Fruit fly (Drosophila melanogaster) whole organism, embryonic: ENCODE data around the gene CG5934.

Source experiments
- ATbp ChIP-seq: fragments of 200-800 bp; sonication (Bioruptor generic); optimal IDR thresholded peaks from 2 replicates; lab custom pipeline; 2017; ENCODE audit warnings: missing biosample characterization, mild to moderate bottlenecking, missing genetic modification characterization, missing genetic modification reagents
- Antp ChIP-seq: fragments of 200-800 bp; sonication (Bioruptor generic); optimal IDR thresholded peaks from 3 replicates; lab custom pipeline; 2016; ENCODE audit warnings: missing biosample characterization, missing genetic modification characterization
- Bgb ChIP-seq: fragments of 200-800 bp; sonication (Bioruptor generic); IDR thresholded peaks from 2 replicates; pipeline ENCODE4 v1.3.6; 2022; ENCODE audit warnings: missing biosample characterization, missing genetic modification characterization; ENCODE audit not compliant: partially characterized antibody
- Bteb2 ChIP-seq: fragments of 200-800 bp; sonication (Bioruptor generic); optimal IDR thresholded peaks from 2 replicates; lab custom pipeline; 2016; ENCODE audit warnings: missing biosample characterization, missing genetic modification characterization
- CG11504 ChIP-seq: fragments of 200-800 bp; sonication (Bioruptor generic); optimal IDR thresholded peaks from 3 replicates; lab custom pipeline; 2019; ENCODE audit warnings: missing biosample characterization, mild to moderate bottlenecking, missing genetic modification characterization, moderate library complexity
- CG11696 ChIP-seq: fragments of 200-800 bp; sonication (Bioruptor generic); IDR thresholded peaks from 2 replicates; pipeline ENCODE4 v1.3.6; 2022; ENCODE audit warnings: missing biosample characterization, missing genetic modification characterization
- CG12071 ChIP-seq: fragments of 200-800 bp; sonication (Bioruptor generic); optimal IDR thresholded peaks from 3 replicates; lab custom pipeline; 2018; ENCODE audit warnings: missing biosample characterization, mild to moderate bottlenecking, missing genetic modification characterization
- CG12659 ChIP-seq: fragments of 200-800 bp; sonication (Bioruptor generic); optimal IDR thresholded peaks from 3 replicates; lab custom pipeline; 2017; ENCODE audit warnings: mild to moderate bottlenecking, missing biosample characterization, missing genetic modification reagents, missing genetic modification characterization
- CG14710 ChIP-seq: fragments of 200-800 bp; sonication (Bioruptor generic); optimal IDR thresholded peaks from 3 replicates; lab custom pipeline; 2019; ENCODE audit warnings: missing biosample characterization, mild to moderate bottlenecking, missing genetic modification characterization, moderate library complexity
- CG15696 ChIP-seq: fragments of 200-800 bp; sonication (Bioruptor generic); optimal IDR thresholded peaks from 2 replicates; lab custom pipeline; 2019; ENCODE audit warnings: missing biosample characterization, mild to moderate bottlenecking, missing genetic modification characterization, moderate library complexity
- CG18599 ChIP-seq: fragments of 200-800 bp; sonication (Bioruptor generic); optimal IDR thresholded peaks from 3 replicates; lab custom pipeline; 2017; ENCODE audit warnings: missing biosample characterization, missing genetic modification characterization, mild to moderate bottlenecking, moderate library complexity, missing genetic modification reagents
- CG2889 ChIP-seq: fragments of 200-800 bp; sonication (Bioruptor generic); IDR thresholded peaks from 3 replicates; pipeline ENCODE4 v1.3.6; 2022; ENCODE audit warnings: missing biosample characterization, missing genetic modification characterization
- CG31441 ChIP-seq: fragments of 200-800 bp; sonication (Bioruptor generic); IDR thresholded peaks from 2 replicates; pipeline ENCODE4 v1.3.6; 2022; ENCODE audit warnings: missing biosample characterization, missing genetic modification characterization
- CG5180 ChIP-seq: fragments of 200-800 bp; sonication (Bioruptor generic); optimal IDR thresholded peaks from 3 replicates; lab custom pipeline; 2017; ENCODE audit warnings: missing biosample characterization, missing genetic modification characterization, mild to moderate bottlenecking, moderate library complexity, missing genetic modification reagents
- CG7786 ChIP-seq: fragments of 200-800 bp; sonication (Bioruptor generic); optimal IDR thresholded peaks from 2 replicates; lab custom pipeline; 2016; ENCODE audit warnings: missing biosample characterization, missing genetic modification characterization
- CG9727 ChIP-seq: fragments of 200-800 bp; sonication (Bioruptor generic); optimal IDR thresholded peaks from 3 replicates; lab custom pipeline; 2017; ENCODE audit warnings: missing biosample characterization, mild to moderate bottlenecking, missing genetic modification characterization
- Doc2 ChIP-seq: fragments of 200-800 bp; sonication (Bioruptor generic); IDR thresholded peaks from 2 replicates; pipeline ENCODE4 v1.3.6; 2022; ENCODE audit warnings: missing biosample characterization, missing genetic modification characterization
- GATAe ChIP-seq: fragments of 200-800 bp; sonication (Bioruptor generic); conservative IDR thresholded peaks from 2 replicates; pipeline ENCODE4 v1.3.6; 2022; ENCODE audit warnings: missing biosample characterization, missing genetic modification characterization
- Hey ChIP-seq: fragments of 200-800 bp; sonication (Bioruptor generic); optimal IDR thresholded peaks from 3 replicates; lab custom pipeline; 2018; ENCODE audit warnings: missing biosample characterization, mild to moderate bottlenecking, missing genetic modification characterization
- Hr51 ChIP-seq, 2 experiments: fragments of 200-800 bp; sonication (Bioruptor generic); optimal IDR thresholded peaks; 2 replicates in 1 of 2; 3 replicates in 1 of 2; lab custom pipeline; 2016 to 2018; ENCODE audit warnings: missing biosample characterization in 2 of 2, missing genetic modification characterization in 2 of 2, mild to moderate bottlenecking in 1 of 2, moderate library complexity in 1 of 2
- Hr78 ChIP-seq, 2 experiments: fragments of 200-800 bp in 1 of 2; fragments of >200 bp in 1 of 2; sonication (Bioruptor generic) in 1 of 2; optimal IDR thresholded peaks; 2 replicates each; lab custom pipeline; 2017 to 2019; ENCODE audit warnings: missing biosample characterization in 2 of 2, missing genetic modification characterization in 2 of 2, mild to moderate bottlenecking in 1 of 2, moderate library complexity in 1 of 2
- MESR4 ChIP-seq: fragments of 200-800 bp; sonication (Bioruptor generic); optimal IDR thresholded peaks from 2 replicates; lab custom pipeline; 2018; ENCODE audit warnings: missing biosample characterization, mild to moderate bottlenecking, missing genetic modification characterization, moderate library complexity
- Mrtf ChIP-seq: fragments of 200-800 bp; sonication (Bioruptor generic); IDR thresholded peaks from 3 replicates; pipeline ENCODE4 v1.3.6; 2022; ENCODE audit warnings: missing biosample characterization, missing genetic modification characterization
- Oli ChIP-seq: fragments of 200-800 bp; sonication (Bioruptor generic); optimal IDR thresholded peaks from 2 replicates; lab custom pipeline; 2018; ENCODE audit warnings: missing biosample characterization, mild to moderate bottlenecking, missing genetic modification characterization, moderate library complexity
- ac ChIP-seq: fragments of 200-800 bp; sonication (Bioruptor generic); optimal IDR thresholded peaks from 3 replicates; lab custom pipeline; 2017; ENCODE audit warnings: missing biosample characterization, mild to moderate bottlenecking, missing genetic modification characterization
- ara ChIP-seq: fragments of 200-800 bp; sonication (Bioruptor generic); IDR thresholded peaks from 2 replicates; pipeline ENCODE4 v1.3.6; 2022; ENCODE audit warnings: missing biosample characterization, missing genetic modification characterization
- ato ChIP-seq: fragments of 200-800 bp; sonication (Bioruptor generic); IDR thresholded peaks from 2 replicates; pipeline ENCODE4 v1.3.6; 2022; ENCODE audit warnings: missing biosample characterization, missing genetic modification characterization; ENCODE audit not compliant: partially characterized antibody
- cg ChIP-seq: fragments of 200-800 bp; sonication (Bioruptor generic); optimal IDR thresholded peaks from 3 replicates; lab custom pipeline; 2019; ENCODE audit warnings: missing biosample characterization, mild to moderate bottlenecking, missing genetic modification characterization, moderate library complexity
- chinmo ChIP-seq: fragments of 200-800 bp; sonication (Bioruptor generic); IDR thresholded peaks from 4 replicates; pipeline ENCODE4 v1.3.6; 2022; ENCODE audit warnings: missing biosample characterization, missing genetic modification characterization; ENCODE audit not compliant: partially characterized antibody
- chm ChIP-seq: fragments of 200-800 bp; sonication (Bioruptor generic); IDR thresholded peaks from 2 replicates; pipeline ENCODE4 v1.3.6; 2022; ENCODE audit warnings: missing biosample characterization, missing genetic modification characterization
- cwo ChIP-seq: fragments of 200-800 bp; sonication (Bioruptor generic); optimal IDR thresholded peaks from 3 replicates; lab custom pipeline; 2017; ENCODE audit warnings: missing biosample characterization, missing genetic modification characterization, mild to moderate bottlenecking, moderate library complexity, missing genetic modification reagents
- da ChIP-seq: fragments of 200-800 bp; sonication (Bioruptor generic); optimal IDR thresholded peaks from 2 replicates; lab custom pipeline; 2016; ENCODE audit warnings: missing biosample characterization, missing genetic modification characterization
- dmrt11E ChIP-seq: fragments of 200-800 bp; sonication (Bioruptor generic); optimal IDR thresholded peaks from 3 replicates; lab custom pipeline; 2018; ENCODE audit warnings: missing biosample characterization, mild to moderate bottlenecking, missing genetic modification characterization, moderate library complexity
- ewg ChIP-seq: fragments of 200-800 bp; sonication (Bioruptor generic); optimal IDR thresholded peaks from 3 replicates; lab custom pipeline; 2017; ENCODE audit warnings: mild to moderate bottlenecking, missing biosample characterization, missing genetic modification reagents, missing genetic modification characterization
- ftz-f1 ChIP-seq: fragments of 200-800 bp; sonication (Bioruptor generic); optimal IDR thresholded peaks from 2 replicates; lab custom pipeline; 2016; ENCODE audit warnings: missing biosample characterization, missing genetic modification characterization
- gsb ChIP-seq: fragments of 200-800 bp; sonication (Bioruptor generic); IDR thresholded peaks from 2 replicates; pipeline ENCODE4 v1.3.6; 2022; ENCODE audit warnings: missing biosample characterization, missing genetic modification characterization
- h ChIP-seq: fragments of >200 bp; optimal IDR thresholded peaks from 2 replicates; lab custom pipeline; 2017
- hkb ChIP-seq, 2 experiments: fragments of 200-800 bp in 1 of 2; fragments of >200 bp in 1 of 2; sonication (Bioruptor generic) in 1 of 2; IDR thresholded peaks in 1 of 2; optimal IDR thresholded peaks in 1 of 2; 2 replicates each; pipeline versions ENCODE4 v1.3.6 to Lab custom; 2017 to 2022; ENCODE audit warnings: missing biosample characterization in 1 of 2, missing genetic modification characterization in 1 of 2
- inv ChIP-seq: fragments of 200-800 bp; sonication (Bioruptor generic); IDR thresholded peaks from 2 replicates; pipeline ENCODE4 v1.3.6; 2022; ENCODE audit warnings: missing biosample characterization, missing genetic modification characterization; ENCODE audit not compliant: partially characterized antibody
- kay ChIP-seq: fragments of 200-800 bp; sonication (Bioruptor generic); optimal IDR thresholded peaks from 2 replicates; lab custom pipeline; 2016; ENCODE audit warnings: missing biosample characterization, missing genetic modification characterization
- nerfin-1 ChIP-seq: fragments of 200-800 bp; sonication (Bioruptor generic); optimal IDR thresholded peaks from 3 replicates; lab custom pipeline; 2019; ENCODE audit warnings: missing biosample characterization, mild to moderate bottlenecking, missing genetic modification characterization, moderate library complexity
- slou ChIP-seq: fragments of 200-800 bp; sonication (Bioruptor generic); optimal IDR thresholded peaks from 3 replicates; lab custom pipeline; 2016; ENCODE audit warnings: missing biosample characterization, missing genetic modification characterization
- tio ChIP-seq: fragments of 200-800 bp; sonication (Bioruptor generic); optimal IDR thresholded peaks from 2 replicates; lab custom pipeline; 2017; ENCODE audit warnings: missing biosample characterization, missing genetic modification characterization, inconsistent platforms
- tna ChIP-seq: fragments of 200-800 bp; sonication (Bioruptor generic); IDR thresholded peaks from 2 replicates; pipeline ENCODE4 v1.3.6; 2022; ENCODE audit warnings: missing biosample characterization, missing genetic modification characterization; ENCODE audit not compliant: partially characterized antibody
- trh ChIP-seq: fragments of 200-800 bp; sonication (Bioruptor generic); optimal IDR thresholded peaks from 2 replicates; lab custom pipeline; 2016; ENCODE audit warnings: missing biosample characterization, missing genetic modification characterization
- vvl ChIP-seq: fragments of 200-800 bp; sonication (Bioruptor generic); IDR thresholded peaks from 2 replicates; pipeline ENCODE4 v1.3.6; 2022; ENCODE audit warnings: missing biosample characterization, missing genetic modification characterization

Gene CG5934

dm6 chr3R:27288202-27289135, 15.0 kb downstream of the CG5934 start, which contains the start of the genes bigmax and Hmu (continued):
- peak; percentile 47 for TF ChIP-seq cwo (GFP tag; lab: Kevin White, UChicago)
- TF ChIP-seq trh, result peak; percentile 59
- peak; percentile 81 for TF ChIP-seq chm
- TF ChIP-seq cg (GFP tag; lab: Kevin White, UChicago), result no peak
- TF ChIP-seq Bteb2 (GFP tag; lab: Kevin White, UChicago), result peak; percentile 88
- peak; percentile 85 to 86 for TF ChIP-seq Hr51 (GFP tag; optimal IDR thresholded peaks at IDR 0.05; lab: Kevin White, UChicago)
- peak; percentile 90 for TF ChIP-seq inv (GFP tag; lab: Robert Waterston, UW)
- peak; percentile 56 for TF ChIP-seq da (GFP tag; lab: Kevin White, UChicago)
- TF ChIP-seq ato, result peak; percentile 51; the same call in 1 of the 2 replicates
- peak; percentile 71 for TF ChIP-seq tna (GFP tag; lab: Robert Waterston, UW)
- TF ChIP-seq chinmo (GFP tag; lab: Robert Waterston, UW), result peak; percentile 81; the same call in 2 of the 4 replicates
- TF ChIP-seq CG14710, result peak; percentile 88
- TF ChIP-seq CG31441 (GFP tag; lab: Robert Waterston, UW), result peak; percentile 67
- peak; percentile 21 for TF ChIP-seq ATbp (GFP tag; lab: Kevin White, UChicago)
- TF ChIP-seq ewg (GFP tag; lab: Kevin White, UChicago), result peak; percentile 73
- no peak for TF ChIP-seq Hey
- TF ChIP-seq CG11504 (tag; lab: Kevin White, UChicago), result peak; percentile 80
- peak; percentile 91 for TF ChIP-seq Antp (GFP tag; lab: Kevin White, UChicago)
- TF ChIP-seq ac, result no peak
- TF ChIP-seq Oli (tag; lab: Kevin White, UChicago), result peak; percentile 68
- peak; percentile 89 for TF ChIP-seq MESR4 (GFP tag; lab: Kevin White, UChicago)
- TF ChIP-seq CG11696, result no peak
- peak; percentile 73 for TF ChIP-seq Mrtf (GFP tag; lab: Robert Waterston, UW)
- peak; percentile 78 for TF ChIP-seq nerfin-1 (tag; lab: Kevin White, UChicago)
- peak; percentile 85 for TF ChIP-seq Bgb (GFP tag; lab: Robert Waterston, UW)
- TF ChIP-seq vvl (GFP tag; lab: Robert Waterston, UW), result peak; percentile 92
- TF ChIP-seq hkb (optimal IDR thresholded peaks at IDR 0.05; lab: Kevin White, UChicago), result no peak
- peak; percentile 83 for TF ChIP-seq hkb (GFP tag; IDR thresholded peaks at IDR 0.05; lab: Robert Waterston, UW)
- peak; percentile 67 for TF ChIP-seq CG12071 (GFP tag; lab: Kevin White, UChicago)
- peak; percentile 72 for TF ChIP-seq dmrt11E (tag; lab: Kevin White, UChicago)
- TF ChIP-seq slou, result peak; percentile 63
- TF ChIP-seq ara (GFP tag; lab: Robert Waterston, UW), result peak; percentile 74
- TF ChIP-seq CG2889 (GFP tag; lab: Robert Waterston, UW), result peak; percentile 85
- TF ChIP-seq CG12659 (GFP tag; lab: Kevin White, UChicago), result peak; percentile 91
- TF ChIP-seq Hr78 (GFP tag; optimal IDR thresholded peaks at IDR 0.05; lab: Kevin White, UChicago), result peak in 1 of 2 experiments; percentile 80
- peak; percentile 77 for TF ChIP-seq kay
- no peak for TF ChIP-seq tio
- TF ChIP-seq CG9727, result peak; percentile 82
- TF ChIP-seq ftz-f1 (GFP tag; lab: Kevin White, UChicago), result peak; percentile 95
- peak; percentile 62 for TF ChIP-seq CG15696 (tag; lab: Kevin White, UChicago)
- peak; percentile 85 for TF ChIP-seq CG18599 (GFP tag; lab: Kevin White, UChicago)
- TF ChIP-seq Doc2 (GFP tag; lab: Robert Waterston, UW), result peak; percentile 55; the same call in 1 of the 2 replicates
- TF ChIP-seq CG5180 (GFP tag; lab: Kevin White, UChicago), result no peak
- 0 out of 2 replicates have a peak, but pooled peaks have one; percentile 48 for TF ChIP-seq gsb (GFP tag; lab: Robert Waterston, UW)
- no peak for TF ChIP-seq h (lab: Kevin White, UChicago)
- TF ChIP-seq GATAe (GFP tag; lab: Robert Waterston, UW), result peak; percentile 77
- TF ChIP-seq CG7786 (GFP tag; lab: Kevin White, UChicago), result peak; percentile 88
